Fruit fly (Drosophila melanogaster) whole organism, embryonic: ENCODE results near the gene CG15283.

Experiments used
- BEAF-32 ChIP-seq: fragments of 200-800 bp; sonication (Bioruptor generic); optimal IDR thresholded peaks from 3 replicates; lab custom pipeline; 2017; ENCODE audit warnings: missing biosample characterization, missing genetic modification characterization, mild to moderate bottlenecking, moderate library complexity, missing genetic modification reagents
- Bgb ChIP-seq: fragments of 200-800 bp; sonication (Bioruptor generic); IDR thresholded peaks from 2 replicates; pipeline ENCODE4 v1.3.6; 2022; ENCODE audit warnings: missing biosample characterization, missing genetic modification characterization; ENCODE audit not compliant: partially characterized antibody
- Bteb2 ChIP-seq: fragments of 200-800 bp; sonication (Bioruptor generic); optimal IDR thresholded peaks from 2 replicates; lab custom pipeline; 2016; ENCODE audit warnings: missing biosample characterization, missing genetic modification characterization
- CG10267 ChIP-seq: fragments of 200-800 bp; sonication (Bioruptor generic); optimal IDR thresholded peaks from 2 replicates; lab custom pipeline; 2018; ENCODE audit warnings: missing biosample characterization, mild to moderate bottlenecking, missing genetic modification characterization, moderate library complexity
- CG10543 ChIP-seq: fragments of 200-800 bp; sonication (Bioruptor generic); optimal IDR thresholded peaks from 3 replicates; lab custom pipeline; 2017; ENCODE audit warnings: missing biosample characterization, mild to moderate bottlenecking, missing genetic modification characterization, moderate library complexity
- CG1233 ChIP-seq: fragments of 200-800 bp; sonication (Bioruptor generic); optimal IDR thresholded peaks from 4 replicates; lab custom pipeline; 2018; ENCODE audit warnings: missing biosample characterization, mild to moderate bottlenecking, missing genetic modification characterization
- CG13296 ChIP-seq: fragments of 200-800 bp; sonication (Bioruptor generic); optimal IDR thresholded peaks from 3 replicates; lab custom pipeline; 2018; ENCODE audit warnings: missing biosample characterization, mild to moderate bottlenecking, missing genetic modification characterization
- CG15269 ChIP-seq: fragments of 200-800 bp; sonication (Bioruptor generic); optimal IDR thresholded peaks from 2 replicates; lab custom pipeline; 2018; ENCODE audit warnings: missing biosample characterization, mild to moderate bottlenecking, missing genetic modification characterization, moderate library complexity
- CG15514 ChIP-seq: fragments of 200-800 bp; sonication (Bioruptor generic); optimal IDR thresholded peaks from 3 replicates; lab custom pipeline; 2017; ENCODE audit warnings: missing biosample characterization, missing genetic modification characterization, mild to moderate bottlenecking, moderate library complexity, missing genetic modification reagents
- CG2712 ChIP-seq: fragments of 200-800 bp; optimal IDR thresholded peaks from 3 replicates; lab custom pipeline; 2019; ENCODE audit warnings: missing biosample characterization, mild to moderate bottlenecking, missing genetic modification characterization, moderate library complexity
- CG30020 ChIP-seq: fragments of 200-800 bp; optimal IDR thresholded peaks from 2 replicates; lab custom pipeline; 2019; ENCODE audit warnings: missing biosample characterization, mild to moderate bottlenecking, missing genetic modification characterization, moderate library complexity
- CG31388 ChIP-seq: fragments of 200-800 bp; sonication (Bioruptor generic); optimal IDR thresholded peaks from 2 replicates; lab custom pipeline; 2016; ENCODE audit warnings: missing biosample characterization, missing genetic modification characterization
- CG33213 ChIP-seq: fragments of 200-800 bp; sonication (Bioruptor generic); optimal IDR thresholded peaks from 3 replicates; lab custom pipeline; 2016; ENCODE audit warnings: missing biosample characterization, missing genetic modification characterization
- CG34376 ChIP-seq: fragments of 200-800 bp; sonication (Bioruptor generic); optimal IDR thresholded peaks from 2 replicates; lab custom pipeline; 2018; ENCODE audit warnings: missing biosample characterization, mild to moderate bottlenecking, missing genetic modification characterization
- CG3726 ChIP-seq: fragments of 200-800 bp; sonication (Bioruptor generic); IDR thresholded peaks from 3 replicates; pipeline ENCODE4, ENCODE4 v1.3.6; 2022; ENCODE audit warnings: missing biosample characterization, missing genetic modification characterization
- CG3847 ChIP-seq: fragments of 200-800 bp; sonication (Bioruptor generic); IDR thresholded peaks from 2 replicates; pipeline ENCODE4 v1.3.6; 2022; ENCODE audit warnings: missing biosample characterization, missing genetic modification characterization
- CG4617 ChIP-seq: fragments of 200-800 bp; sonication (Bioruptor generic); optimal IDR thresholded peaks from 3 replicates; lab custom pipeline; 2016; ENCODE audit warnings: missing biosample characterization, missing genetic modification characterization, borderline replicate concordance
- CG4854 ChIP-seq: fragments of 200-800 bp; sonication (Bioruptor generic); optimal IDR thresholded peaks from 2 replicates; lab custom pipeline; 2016; ENCODE audit warnings: missing biosample characterization, missing genetic modification characterization, inconsistent platforms
- CG5953 ChIP-seq: fragments of 200-800 bp; sonication (Bioruptor generic); IDR thresholded peaks from 2 replicates; pipeline ENCODE4 v1.3.6; 2022; ENCODE audit warnings: missing biosample characterization, missing genetic modification characterization
- CG6654 ChIP-seq: fragments of 200-800 bp; sonication (Bioruptor generic); optimal IDR thresholded peaks from 2 replicates; lab custom pipeline; 2017; ENCODE audit warnings: missing biosample characterization, mild to moderate bottlenecking, missing genetic modification characterization
- CG8388 ChIP-seq: fragments of 200-800 bp; sonication (Bioruptor generic); optimal IDR thresholded peaks from 2 replicates; lab custom pipeline; 2019; ENCODE audit warnings: missing biosample characterization, mild to moderate bottlenecking, missing genetic modification characterization, moderate library complexity
- CG8765 ChIP-seq: fragments of 200-800 bp; sonication (Bioruptor generic); IDR thresholded peaks from 2 replicates; pipeline ENCODE4 v1.3.6; 2022; ENCODE audit warnings: missing biosample characterization, missing genetic modification characterization
- CG9876 ChIP-seq: fragments of 200-800 bp; sonication (Bioruptor generic); optimal IDR thresholded peaks from 2 replicates; lab custom pipeline; 2016; ENCODE audit warnings: missing biosample characterization, missing genetic modification characterization
- CTCF ChIP-seq: fragments of 200-800 bp; sonication (Bioruptor generic); optimal IDR thresholded peaks from 2 replicates; lab custom pipeline; 2017; ENCODE audit warnings: missing biosample characterization, mild to moderate bottlenecking, missing genetic modification characterization, moderate library complexity
- D19A ChIP-seq: fragments of 200-800 bp; optimal IDR thresholded peaks from 3 replicates; lab custom pipeline; 2019; ENCODE audit warnings: missing biosample characterization, mild to moderate bottlenecking, missing genetic modification characterization, moderate library complexity
- Jarid2 ChIP-seq: fragments of 200-800 bp; sonication (Bioruptor generic); optimal IDR thresholded peaks from 3 replicates; lab custom pipeline; 2017; ENCODE audit warnings: mild to moderate bottlenecking, missing biosample characterization, missing genetic modification reagents, missing genetic modification characterization
- Lhr ChIP-seq: fragments of 200-800 bp; sonication (Bioruptor generic); optimal IDR thresholded peaks from 3 replicates; lab custom pipeline; 2017; ENCODE audit warnings: mild to moderate bottlenecking, missing biosample characterization, missing genetic modification reagents, missing genetic modification characterization
- Max ChIP-seq: fragments of 200-800 bp; sonication (Bioruptor generic); optimal IDR thresholded peaks from 2 replicates; lab custom pipeline; 2016; ENCODE audit warnings: missing biosample characterization, mild to moderate bottlenecking, missing genetic modification characterization
- Nf-YA ChIP-seq: fragments of 200-800 bp; sonication (Bioruptor generic); IDR thresholded peaks from 2 replicates; pipeline ENCODE4 v1.3.6; 2022; ENCODE audit warnings: missing biosample characterization, missing genetic modification characterization
- Taf1 ChIP-seq: fragments of 200-800 bp; sonication (Bioruptor generic); IDR thresholded peaks from 2 replicates; pipeline ENCODE4 v1.3.6; 2022; ENCODE audit warnings: missing biosample characterization, missing genetic modification characterization
- YL-1 ChIP-seq: fragments of 200-800 bp; sonication (Bioruptor generic); optimal IDR thresholded peaks from 3 replicates; lab custom pipeline; 2017; ENCODE audit warnings: missing biosample characterization, mild to moderate bottlenecking, missing genetic modification characterization
- ap ChIP-seq: fragments of 200-800 bp; sonication (Bioruptor generic); IDR thresholded peaks from 2 replicates; pipeline ENCODE4 v1.3.6; 2022; ENCODE audit warnings: missing biosample characterization, missing genetic modification characterization
- bcd ChIP-seq: fragments of 200-800 bp; sonication (Bioruptor generic); optimal IDR thresholded peaks from 2 replicates; lab custom pipeline; 2017; ENCODE audit warnings: missing biosample characterization, mild to moderate bottlenecking, missing genetic modification characterization
- caup ChIP-seq: fragments of 200-800 bp; sonication (Bioruptor generic); optimal IDR thresholded peaks from 3 replicates; lab custom pipeline; 2017; ENCODE audit warnings: missing biosample characterization, mild to moderate bottlenecking, missing genetic modification characterization, moderate library complexity; ENCODE audit not compliant: severe bottlenecking
- chif ChIP-seq, 2 experiments: fragments of 200-800 bp; sonication (Bioruptor generic); optimal IDR thresholded peaks; 3 replicates each; lab custom pipeline; 2016; ENCODE audit warnings: missing biosample characterization in 2 of 2, missing genetic modification characterization in 2 of 2
- ewg ChIP-seq: fragments of 200-800 bp; sonication (Bioruptor generic); optimal IDR thresholded peaks from 3 replicates; lab custom pipeline; 2017; ENCODE audit warnings: mild to moderate bottlenecking, missing biosample characterization, missing genetic modification reagents, missing genetic modification characterization
- gcm ChIP-seq: fragments of 200-800 bp; sonication (Bioruptor generic); optimal IDR thresholded peaks from 2 replicates; lab custom pipeline; 2019; ENCODE audit warnings: missing biosample characterization, mild to moderate bottlenecking, missing genetic modification characterization, moderate library complexity
- grn ChIP-seq: fragments of 200-800 bp; sonication (Bioruptor generic); optimal IDR thresholded peaks from 3 replicates; lab custom pipeline; 2017; ENCODE audit warnings: missing biosample characterization, missing genetic modification characterization
- hbn ChIP-seq: fragments of 200-800 bp; sonication (Bioruptor generic); IDR thresholded peaks from 2 replicates; pipeline ENCODE4 v1.3.6; 2022; ENCODE audit warnings: missing biosample characterization, missing genetic modification characterization; ENCODE audit not compliant: partially characterized antibody
- nmo ChIP-seq: fragments of 200-800 bp; sonication (Bioruptor generic); optimal IDR thresholded peaks from 2 replicates; lab custom pipeline; 2018; ENCODE audit warnings: missing biosample characterization, mild to moderate bottlenecking, missing genetic modification characterization, moderate library complexity
- nom ChIP-seq: fragments of 200-800 bp; sonication (Bioruptor generic); optimal IDR thresholded peaks from 2 replicates; lab custom pipeline; 2017; ENCODE audit warnings: missing biosample characterization, missing genetic modification characterization, mild to moderate bottlenecking, moderate library complexity, missing genetic modification reagents
- otp ChIP-seq: fragments of 200-800 bp; sonication (Bioruptor generic); IDR thresholded peaks from 3 replicates; pipeline ENCODE4, ENCODE4 v1.3.6; 2022; ENCODE audit warnings: missing biosample characterization, missing genetic modification characterization
- peb ChIP-seq: fragments of 200-800 bp; sonication (Bioruptor generic); IDR thresholded peaks from 2 replicates; pipeline ENCODE4 v1.3.6; 2022; ENCODE audit warnings: missing biosample characterization, missing genetic modification characterization
- pita ChIP-seq: fragments of 200-800 bp; sonication (Bioruptor generic); optimal IDR thresholded peaks from 2 replicates; lab custom pipeline; 2017; ENCODE audit warnings: missing biosample characterization, mild to moderate bottlenecking, missing genetic modification characterization
- rib ChIP-seq: fragments of 200-800 bp; sonication (Bioruptor generic); IDR thresholded peaks from 2 replicates; pipeline ENCODE4 v1.3.6; 2022; ENCODE audit warnings: missing biosample characterization, missing genetic modification characterization
- seq ChIP-seq: fragments of 200-800 bp; sonication (Bioruptor generic); IDR thresholded peaks from 2 replicates; pipeline ENCODE4 v1.3.6; 2022; ENCODE audit warnings: missing biosample characterization, missing genetic modification characterization
- stc ChIP-seq: fragments of 200-800 bp; sonication (Bioruptor generic); IDR thresholded peaks from 2 replicates; pipeline ENCODE4 v1.3.6; 2022; ENCODE audit warnings: missing biosample characterization, missing genetic modification characterization
- toy ChIP-seq: fragments of 200-800 bp; sonication (Bioruptor generic); IDR thresholded peaks from 2 replicates; pipeline ENCODE4 v1.3.6; 2022; ENCODE audit warnings: missing biosample characterization, missing genetic modification characterization
- twi ChIP-seq: fragments of 200-800 bp; optimal IDR thresholded peaks from 2 replicates; lab custom pipeline; 2019; ENCODE audit warnings: missing biosample characterization, mild to moderate bottlenecking, missing genetic modification characterization, moderate library complexity
- unpg ChIP-seq: fragments of 200-800 bp; sonication (Bioruptor generic); optimal IDR thresholded peaks from 3 replicates; lab custom pipeline; 2018; ENCODE audit warnings: missing biosample characterization, mild to moderate bottlenecking, missing genetic modification characterization, moderate library complexity
- zen ChIP-seq: fragments of 200-800 bp; sonication (Bioruptor generic); optimal IDR thresholded peaks from 3 replicates; lab custom pipeline; 2018; ENCODE audit warnings: missing biosample characterization, mild to moderate bottlenecking, missing genetic modification characterization, moderate library complexity

Gene CG15283

dm6 chr2L:14499497-14499896, 48.8 kb upstream of the CG15283 start (continued):
- no peak for TF ChIP-seq YL-1 (GFP tag; lab: Kevin White, UChicago)
- no peak for TF ChIP-seq hbn (GFP tag; lab: Robert Waterston, UW)
- TF ChIP-seq twi (tag; lab: Kevin White, UChicago): no peak
- TF ChIP-seq Lhr (GFP tag; lab: Kevin White, UChicago): no peak
- no peak for TF ChIP-seq Bgb (GFP tag; lab: Robert Waterston, UW)
- no peak for TF ChIP-seq toy (GFP tag; lab: Robert Waterston, UW)
- TF ChIP-seq CG34376 (GFP tag; lab: Kevin White, UChicago): no peak
- no peak for TF ChIP-seq CG4617 (GFP tag; lab: Kevin White, UChicago)
- no peak for TF ChIP-seq BEAF-32 (GFP tag; lab: Kevin White, UChicago)
- no peak for TF ChIP-seq CG15514 (GFP tag; lab: Kevin White, UChicago)
- TF ChIP-seq CG9876: no peak
- TF ChIP-seq CG2712 (tag; lab: Kevin White, UChicago): no peak
- TF ChIP-seq CG8765: no peak
- no peak for TF ChIP-seq pita (GFP tag; lab: Kevin White, UChicago)
- TF ChIP-seq ewg (GFP tag; lab: Kevin White, UChicago): no peak
- no peak for TF ChIP-seq otp (GFP tag; lab: Robert Waterston, UW)
- no peak for TF ChIP-seq CTCF (GFP tag; lab: Kevin White, UChicago)
- no peak for TF ChIP-seq Nf-YA
- no peak for TF ChIP-seq CG15269 (tag; lab: Kevin White, UChicago)
- TF ChIP-seq zen (tag; lab: Kevin White, UChicago): no peak
- TF ChIP-seq nom (GFP tag; lab: Kevin White, UChicago): peak; percentile 60
- TF ChIP-seq CG5953 (GFP tag; lab: Robert Waterston, UW): no peak
- TF ChIP-seq CG31388 (GFP tag; lab: Kevin White, UChicago): no peak
- TF ChIP-seq CG6654 (GFP tag; lab: Kevin White, UChicago): no peak
- TF ChIP-seq nmo (GFP tag; lab: Kevin White, UChicago): no peak
- no peak for TF ChIP-seq ap (GFP tag; lab: Robert Waterston, UW)
- no peak for TF ChIP-seq CG1233 (GFP tag; lab: Kevin White, UChicago)
- no peak for TF ChIP-seq CG30020 (tag; lab: Kevin White, UChicago)
- TF ChIP-seq grn (GFP tag; lab: Kevin White, UChicago): peak; percentile 71
- TF ChIP-seq CG3726 (GFP tag; lab: Robert Waterston, UW): no peak
- no peak for TF ChIP-seq seq
- TF ChIP-seq CG3847 (GFP tag; lab: Robert Waterston, UW): 0 out of 2 replicates have a peak, but pooled peaks have one; percentile 18
- no peak for TF ChIP-seq Bteb2
- TF ChIP-seq Jarid2 (GFP tag; lab: Kevin White, UChicago): no peak
- no peak for TF ChIP-seq D19A (tag; lab: Kevin White, UChicago)
- TF ChIP-seq CG33213 (GFP tag; lab: Kevin White, UChicago): no peak
- 0 out of 2 replicates have a peak, but pooled peaks have one; percentile 20 for TF ChIP-seq stc (GFP tag; lab: Robert Waterston, UW)
- no peak for TF ChIP-seq caup (GFP tag; lab: Kevin White, UChicago)
- no peak for TF ChIP-seq CG8388 (GFP tag; lab: Kevin White, UChicago)
- no peak for TF ChIP-seq Max
- TF ChIP-seq CG10267 (tag; lab: Kevin White, UChicago): no peak
- TF ChIP-seq CG13296: no peak
- TF ChIP-seq peb (GFP tag; lab: Robert Waterston, UW): no peak
- no peak for TF ChIP-seq bcd (GFP tag; lab: Kevin White, UChicago)
- TF ChIP-seq CG4854 (GFP tag; lab: Kevin White, UChicago): no peak
- TF ChIP-seq unpg (GFP tag; lab: Kevin White, UChicago): no peak
- no peak for TF ChIP-seq gcm (GFP tag; lab: Kevin White, UChicago)
- no peak for TF ChIP-seq Taf1 (GFP tag; lab: Robert Waterston, UW)
- TF ChIP-seq CG10543: peak; percentile 37
- 0 out of 2 replicates have a peak, but pooled peaks have one; percentile 28 for TF ChIP-seq rib (GFP tag; lab: Robert Waterston, UW)
- TF ChIP-seq chif (GFP tag; optimal IDR thresholded peaks at IDR 0.05; lab: Kevin White, UChicago): no peak
